Fruit fly (Drosophila melanogaster) whole organism, adult: ENCODE results near the gene CG18558.

Experiments
- CG11617 ChIP-seq: fragments of 200-800 bp; sonication (Bioruptor generic); optimal IDR thresholded peaks from 2 replicates; lab custom pipeline; 2017; ENCODE audit warnings: mild to moderate bottlenecking, missing biosample characterization, missing genetic modification reagents, missing genetic modification characterization
- CG12768 ChIP-seq: fragments of 200-800 bp; sonication (Bioruptor generic); optimal IDR thresholded peaks from 2 replicates; lab custom pipeline; 2017; ENCODE audit warnings: missing biosample characterization, missing genetic modification characterization, mild to moderate bottlenecking, moderate library complexity, missing genetic modification reagents
- CG14711 ChIP-seq: fragments of 200-800 bp; sonication (Bioruptor generic); optimal IDR thresholded peaks from 2 replicates; lab custom pipeline; 2018; ENCODE audit warnings: missing biosample characterization, mild to moderate bottlenecking, missing genetic modification characterization, moderate library complexity
- CG5204 ChIP-seq: fragments of 200-800 bp; sonication (Bioruptor generic); optimal IDR thresholded peaks from 2 replicates; lab custom pipeline; 2016; ENCODE audit warnings: missing biosample characterization, missing genetic modification characterization
- CG7045 ChIP-seq: fragments of 200-800 bp; sonication (Bioruptor generic); optimal IDR thresholded peaks from 2 replicates; lab custom pipeline; 2017; ENCODE audit warnings: missing biosample characterization, mild to moderate bottlenecking, missing genetic modification characterization
- CG7101 ChIP-seq: fragments of 200-800 bp; sonication (Bioruptor generic); optimal IDR thresholded peaks from 2 replicates; lab custom pipeline; 2018; ENCODE audit warnings: missing biosample characterization, mild to moderate bottlenecking, missing genetic modification characterization, moderate library complexity
- Clk ChIP-seq: fragments of 200-800 bp; sonication (Bioruptor generic); optimal IDR thresholded peaks from 2 replicates; lab custom pipeline; 2017; ENCODE audit warnings: missing biosample characterization, missing genetic modification characterization
- Crg-1 ChIP-seq: fragments of 200-800 bp; sonication (Bioruptor generic); optimal IDR thresholded peaks from 2 replicates; lab custom pipeline; 2016; ENCODE audit warnings: missing biosample characterization, missing genetic modification characterization
- bab1 ChIP-seq: fragments of 200-800 bp; sonication (Bioruptor generic); optimal IDR thresholded peaks from 3 replicates; lab custom pipeline; 2019; ENCODE audit warnings: missing biosample characterization, mild to moderate bottlenecking, missing genetic modification characterization, moderate library complexity
- cic ChIP-seq: fragments of 200-800 bp; sonication (Bioruptor generic); optimal IDR thresholded peaks from 2 replicates; lab custom pipeline; 2017; ENCODE audit warnings: missing biosample characterization, mild to moderate bottlenecking, missing genetic modification characterization, moderate library complexity
- cnc ChIP-seq, 2 experiments: fragments of >200 bp; optimal IDR thresholded peaks; 2 replicates each; lab custom pipeline; 2017
- ovo ChIP-seq: fragments of 200-800 bp; sonication (Bioruptor generic); optimal IDR thresholded peaks from 2 replicates; lab custom pipeline; 2016; ENCODE audit warnings: missing biosample characterization, missing genetic modification characterization

dm6 chr2L:2830341-2830800, 13.9 kb downstream of the CG18558 start:
- TF ChIP-seq cic (GFP tag; lab: Kevin White, UChicago): no peak
- peak; percentile 32 for TF ChIP-seq CG5204 (GFP tag; lab: Kevin White, UChicago)
- peak; percentile 12 for TF ChIP-seq bab1 (GFP tag; lab: Kevin White, UChicago)
- TF ChIP-seq CG7101 (tag; lab: Kevin White, UChicago): no peak
- TF ChIP-seq ovo (GFP tag; lab: Kevin White, UChicago): no peak
- TF ChIP-seq CG12768 (GFP tag; lab: Kevin White, UChicago): no peak
- TF ChIP-seq CG11617: no peak
- no peak for TF ChIP-seq cnc (optimal IDR thresholded peaks at IDR 0.05; lab: Kevin White, UChicago)
- no peak for TF ChIP-seq Crg-1
- no peak for TF ChIP-seq CG14711
- TF ChIP-seq CG7045 (GFP tag; lab: Kevin White, UChicago): peak; percentile 56
- no peak for TF ChIP-seq Clk (GFP tag; lab: Kevin White, UChicago)
